Worm (Caenorhabditis elegans): Measurements from ENCODE around the gene btb-8.

DNA sequence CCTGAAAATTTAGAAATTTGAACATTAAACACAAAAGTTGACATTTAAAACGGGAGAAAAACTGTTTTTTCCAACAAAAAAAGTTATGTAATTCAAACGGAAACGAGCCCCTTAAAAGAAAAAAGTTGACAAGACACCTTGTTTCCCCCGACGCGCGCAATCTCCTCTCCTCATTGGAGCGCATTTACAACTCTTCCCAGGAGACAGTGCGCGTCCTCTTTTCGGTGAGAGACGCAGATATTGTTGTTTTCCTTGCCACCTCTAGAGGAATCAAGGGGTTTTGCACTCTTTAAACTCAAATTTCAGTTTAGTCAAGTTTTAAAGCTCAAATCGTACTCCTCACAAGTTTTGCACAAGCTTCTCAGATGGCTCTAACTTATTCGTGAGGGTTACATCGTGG, 26.7 kb upstream of the btb-8 start, which contains the start of gene F58E1.13:
- TF ChIP-seq nhr-25 (tag; optimal IDR thresholded peaks at IDR 0.05; ENCODE audit: borderline replicate concordance, insufficient read depth) (no peak), nhr-237 (tag; optimal IDR thresholded peaks at IDR 0.05) (no peak), zag-1 (tag; optimal IDR thresholded peaks at IDR 0.05) (no peak), unc-62 (GFP tag; optimal IDR thresholded peaks at IDR 0.05 in 1 of 2) (no peak), unc-62 (tag; optimal IDR thresholded peaks at IDR 0.05) (no peak), tag-97 (GFP tag; IDR thresholded peaks at IDR 0.05) (no peak), F49E8.2 (tag; optimal IDR thresholded peaks at IDR 0.05; ENCODE audit: borderline replicate concordance) (no peak), snpc-4 (tag; optimal IDR thresholded peaks at IDR 0.05) (no peak), ztf-7 (tag; optimal IDR thresholded peaks at IDR 0.05) (no peak), unc-39 (tag; optimal IDR thresholded peaks at IDR 0.05) (no peak), lir-3 (tag; optimal IDR thresholded peaks at IDR 0.05) (no peak), Y105C5A.15 (GFP tag; IDR thresholded peaks at IDR 0.05) (no peak), lin-13 (GFP tag; optimal IDR thresholded peaks at IDR 0.05) (no peak)
